Fruit fly (Drosophila melanogaster): ENCODE measurements around the gene CG32572.
A peak's percentile ranks its signal among the peaks of the same experiment; 100 is the strongest.

Gene CG32572

dm6 chrX:16683765-16684164 is 37.2 kb upstream of the CG32572 start, which contains the start of gene Axs (continued):
- TF ChIP-seq vvl (GFP tag; IDR thresholded peaks at IDR 0.05), result peak; percentile 76
- TF ChIP-seq zen2 (GFP tag; IDR thresholded peaks at IDR 0.05; ENCODE audit: partially characterized antibody), result peak; percentile 66; the same call in 2 of the 3 replicates
- no peak for TF ChIP-seq CG14441 (GFP tag; IDR thresholded peaks at IDR 0.05)
- peak; percentile 23 for TF ChIP-seq gsb-n (tag; optimal IDR thresholded peaks at IDR 0.05)
- no peak for TF ChIP-seq Hsf (GFP tag; optimal IDR thresholded peaks at IDR 0.05)
- peak; percentile 16 for TF ChIP-seq jumu (GFP tag; optimal IDR thresholded peaks at IDR 0.05)
- TF ChIP-seq chm (GFP tag; IDR thresholded peaks at IDR 0.05), result no peak
- no peak for TF ChIP-seq CG13894 (tag; optimal IDR thresholded peaks at IDR 0.05)
- peak; percentile 79 for TF ChIP-seq BEAF-32 (GFP tag; optimal IDR thresholded peaks at IDR 0.05)
- peak; percentile 17 for TF ChIP-seq gem (tag; optimal IDR thresholded peaks at IDR 0.05)
- peak; percentile 29 for TF ChIP-seq Mes4 (GFP tag; optimal IDR thresholded peaks at IDR 0.05)
- TF ChIP-seq Dfd (GFP tag; optimal IDR thresholded peaks at IDR 0.05), result peak in 1 of 2 experiments; percentile 31
- TF ChIP-seq MBD-R2 (GFP tag; IDR thresholded peaks at IDR 0.05), result peak; percentile 23; the same call in 1 of the 2 replicates
- no peak for TF ChIP-seq Dbx (GFP tag; IDR thresholded peaks at IDR 0.05)
- TF ChIP-seq CG32772 (GFP tag; IDR thresholded peaks at IDR 0.05), result no peak
- TF ChIP-seq CG13287 (GFP tag; IDR thresholded peaks at IDR 0.05; ENCODE audit: partially characterized antibody), result peak; percentile 77
- peak; percentile 53 for TF ChIP-seq ftz-f1 (GFP tag; optimal IDR thresholded peaks at IDR 0.05)
- peak; percentile 67 for TF ChIP-seq inv (GFP tag; IDR thresholded peaks at IDR 0.05; ENCODE audit: partially characterized antibody)
- no peak for TF ChIP-seq CG12219 (GFP tag; optimal IDR thresholded peaks at IDR 0.05)
- peak; percentile 45 for TF ChIP-seq Antp (GFP tag; optimal IDR thresholded peaks at IDR 0.05)
- peak; percentile 53 for TF ChIP-seq CHES-1-like (GFP tag; optimal IDR thresholded peaks at IDR 0.05)
- no peak for TF ChIP-seq Usf (GFP tag; optimal IDR thresholded peaks at IDR 0.05)
- TF ChIP-seq Stat92E (GFP tag; optimal IDR thresholded peaks at IDR 0.05), result peak in 1 of 3 experiments; percentile 43
- TF ChIP-seq Sry-δ (GFP tag; optimal IDR thresholded peaks at IDR 0.05), result peak; percentile 79
- 0 out of 2 replicates have a peak, but pooled peaks have one; percentile 34 for TF ChIP-seq rib (GFP tag; IDR thresholded peaks at IDR 0.05)
- TF ChIP-seq bcd (GFP tag; optimal IDR thresholded peaks at IDR 0.05), result no peak
- TF ChIP-seq pum (GFP tag; optimal IDR thresholded peaks at IDR 0.05), result peak; percentile 9
- peak; percentile 51 for TF ChIP-seq CoRest (tag; optimal IDR thresholded peaks at IDR 0.05)
- TF ChIP-seq CG11696 (GFP tag; IDR thresholded peaks at IDR 0.05), result no peak
- TF ChIP-seq Sry-β (GFP tag; optimal IDR thresholded peaks at IDR 0.05), result peak; percentile 87
- TF ChIP-seq E2f2 (GFP tag; IDR thresholded peaks at IDR 0.05), result peak; percentile 99
- peak; percentile 11 for TF ChIP-seq NfI (GFP tag; optimal IDR thresholded peaks at IDR 0.05)
- peak; percentile 62 for TF ChIP-seq CG3995 (GFP tag; optimal IDR thresholded peaks at IDR 0.05)
- TF ChIP-seq CG30020 (tag; optimal IDR thresholded peaks at IDR 0.05), result peak; percentile 4
- TF ChIP-seq Dref (GFP tag; IDR thresholded peaks at IDR 0.05), result peak; percentile 88
- TF ChIP-seq cad (GFP tag; optimal IDR thresholded peaks at IDR 0.05), result no peak
- no peak for TF ChIP-seq Adf1 (GFP tag; IDR thresholded peaks at IDR 0.05)
- peak; percentile 20 for TF ChIP-seq Dad (GFP tag; optimal IDR thresholded peaks at IDR 0.05)
- TF ChIP-seq CG16813 (GFP tag; IDR thresholded peaks at IDR 0.05; ENCODE audit: partially characterized antibody), result peak; percentile 69
- no peak for TF ChIP-seq CG6654 (GFP tag; optimal IDR thresholded peaks at IDR 0.05)
- TF ChIP-seq phol (tag; optimal IDR thresholded peaks at IDR 0.05), result peak; percentile 45
- no peak for TF ChIP-seq CG10274 (GFP tag; optimal IDR thresholded peaks at IDR 0.05)
- TF ChIP-seq CG9797 (GFP tag; optimal IDR thresholded peaks at IDR 0.05), result no peak
- TF ChIP-seq CG42726 (GFP tag; IDR thresholded peaks at IDR 0.05; ENCODE audit: partially characterized antibody), result peak; percentile 86
- peak; percentile 62; the same call in 2 of the 4 replicates for TF ChIP-seq Dll (GFP tag; IDR thresholded peaks at IDR 0.05; ENCODE audit: partially characterized antibody)
- peak; percentile 15 for TF ChIP-seq Atf-2 (GFP tag; optimal IDR thresholded peaks at IDR 0.05)
- peak; percentile 37 for TF ChIP-seq pb (GFP tag; optimal IDR thresholded peaks at IDR 0.05)
- TF ChIP-seq Xbp1 (GFP tag; optimal IDR thresholded peaks at IDR 0.05), result peak; percentile 57
- TF ChIP-seq sd (tag; optimal IDR thresholded peaks at IDR 0.05), result peak; percentile 18
- peak; percentile 54 for TF ChIP-seq Rfx (GFP tag; IDR thresholded peaks at IDR 0.05)
